Fruit fly (Drosophila melanogaster): ENCODE measurements around the gene bap.

bap gene

dm6 chr3R:21373403-21374326 lies 15.0 kb upstream of the bap start:
- no peak for TF ChIP-seq gem (tag; optimal IDR thresholded peaks at IDR 0.05)
- TF ChIP-seq CG8765 (GFP tag; IDR thresholded peaks at IDR 0.05): peak; percentile 44; the same call in 1 of the 2 replicates
- TF ChIP-seq gro (GFP tag; optimal IDR thresholded peaks at IDR 0.05): no peak
- no peak for TF ChIP-seq Vsx1 (GFP tag; optimal IDR thresholded peaks at IDR 0.05)
- TF ChIP-seq Mrtf (GFP tag; IDR thresholded peaks at IDR 0.05): no peak
- no peak for TF ChIP-seq ro (GFP tag; IDR thresholded peaks at IDR 0.05)
- no peak for TF ChIP-seq Atf-2 (GFP tag; optimal IDR thresholded peaks at IDR 0.05)
- no peak for TF ChIP-seq CG33213 (GFP tag; optimal IDR thresholded peaks at IDR 0.05)
- peak; percentile 55; the same call in 1 of the 2 replicates for TF ChIP-seq NFAT (GFP tag; IDR thresholded peaks at IDR 0.05)
- peak; percentile 23 for TF ChIP-seq CG17359 (tag; optimal IDR thresholded peaks at IDR 0.05)
- peak; percentile 5 for TF ChIP-seq az2 (GFP tag; optimal IDR thresholded peaks at IDR 0.05)
- 0 out of 2 replicates have a peak, but pooled peaks have one; percentile 31 for TF ChIP-seq HLH3B (GFP tag; IDR thresholded peaks at IDR 0.05)
- no peak for TF ChIP-seq Nf-YB (GFP tag; optimal IDR thresholded peaks at IDR 0.05)
- peak; percentile 1 for TF ChIP-seq ems (GFP tag; optimal IDR thresholded peaks at IDR 0.05)
- no peak for TF ChIP-seq Scr (GFP tag; IDR thresholded peaks at IDR 0.05; ENCODE audit: partially characterized antibody)
- no peak for TF ChIP-seq lola (GFP tag; optimal IDR thresholded peaks at IDR 0.05)
- TF ChIP-seq gcm2 (GFP tag; optimal IDR thresholded peaks at IDR 0.05): no peak
- TF ChIP-seq ci (GFP tag; IDR thresholded peaks at IDR 0.05): peak; percentile 66
- TF ChIP-seq CG4404 (GFP tag; IDR thresholded peaks at IDR 0.05): no peak
- TF ChIP-seq CG1602 (GFP tag; optimal IDR thresholded peaks at IDR 0.05): no peak
- peak; percentile 32; the same call in 1 of the 3 replicates for TF ChIP-seq jigr1 (GFP tag; IDR thresholded peaks at IDR 0.05)
- no peak for TF ChIP-seq ttk (GFP tag; IDR thresholded peaks at IDR 0.05)
- no peak for TF ChIP-seq CG7556 (GFP tag; optimal IDR thresholded peaks at IDR 0.05)
- no peak for TF ChIP-seq CG12236 (GFP tag; optimal IDR thresholded peaks at IDR 0.05)
- peak; percentile 79 for TF ChIP-seq caup (GFP tag; optimal IDR thresholded peaks at IDR 0.05; ENCODE audit: severe bottlenecking)
- peak; percentile 7 for TF ChIP-seq CG10979 (tag; optimal IDR thresholded peaks at IDR 0.05)
- no peak for TF ChIP-seq ewg (GFP tag; optimal IDR thresholded peaks at IDR 0.05)
- no peak for TF ChIP-seq Elba2 (GFP tag; optimal IDR thresholded peaks at IDR 0.05)
- TF ChIP-seq CG10654 (GFP tag; optimal IDR thresholded peaks at IDR 0.05): no peak
- TF ChIP-seq CG11696 (GFP tag; IDR thresholded peaks at IDR 0.05): no peak
- peak; percentile 36 for TF ChIP-seq CG13775 (GFP tag; optimal IDR thresholded peaks at IDR 0.05)
- no peak for TF ChIP-seq HmgD (GFP tag; optimal IDR thresholded peaks at IDR 0.05)
- TF ChIP-seq psq (GFP tag; optimal IDR thresholded peaks at IDR 0.05): no peak
- no peak for TF ChIP-seq slou (GFP tag; optimal IDR thresholded peaks at IDR 0.05)
- TF ChIP-seq pan (optimal IDR thresholded peaks at IDR 0.05): no peak
- peak in 1 of 2 experiments; percentile 48 for TF ChIP-seq pan (GFP tag; optimal IDR thresholded peaks at IDR 0.05 in 1 of 2, IDR thresholded peaks at IDR 0.05 in 1 of 2)
- no peak for TF ChIP-seq wor (GFP tag; IDR thresholded peaks at IDR 0.05)
- TF ChIP-seq Pdp1 (GFP tag; optimal IDR thresholded peaks at IDR 0.05): peak in 1 of 2 experiments; percentile 18
- no peak for TF ChIP-seq yki (optimal IDR thresholded peaks at IDR 0.05)
- peak; percentile 41; the same call in 1 of the 2 replicates for TF ChIP-seq ssp (GFP tag; IDR thresholded peaks at IDR 0.05)
- TF ChIP-seq NC2α (GFP tag; optimal IDR thresholded peaks at IDR 0.05): no peak
- TF ChIP-seq CG17612 (GFP tag; IDR thresholded peaks at IDR 0.05): no peak
- no peak for TF ChIP-seq CG16815 (GFP tag; optimal IDR thresholded peaks at IDR 0.05)
- TF ChIP-seq onecut (GFP tag; IDR thresholded peaks at IDR 0.05): peak; percentile 66; the same call in 1 of the 2 replicates
- 0 out of 3 replicates have a peak, but pooled peaks have one; percentile 39 for TF ChIP-seq CG34422 (GFP tag; IDR thresholded peaks at IDR 0.05)
- TF ChIP-seq CG8924 (tag; optimal IDR thresholded peaks at IDR 0.05): peak; percentile 32
- TF ChIP-seq Poxn (GFP tag; IDR thresholded peaks at IDR 0.05): no peak
- TF ChIP-seq CG32767 (GFP tag; IDR thresholded peaks at IDR 0.05): no peak
- 0 out of 2 replicates have a peak, but pooled peaks have one; percentile 29 for TF ChIP-seq wdn (GFP tag; IDR thresholded peaks at IDR 0.05)
- no peak for TF ChIP-seq kah (GFP tag; optimal IDR thresholded peaks at IDR 0.05)
